Worm (Caenorhabditis elegans) whole organism, young adult: ENCODE measurements around the gene cogc-6.

Source experiments
- akir-1 ChIP-seq: fragments of 200-800 bp; sonication (Bioruptor generic); optimal IDR thresholded peaks from 2 replicates; lab custom pipeline; 2018; ENCODE audit warnings: mild to moderate bottlenecking, missing genetic modification characterization, moderate library complexity, missing compliant biosample characterization
- athp-1 ChIP-seq: sonication (generic microtip); optimal IDR thresholded peaks from 2 replicates; lab custom pipeline; 2017; ENCODE audit warnings: mild to moderate bottlenecking, missing genetic modification characterization, missing compliant biosample characterization
- attf-6 ChIP-seq: fragments of 200-800 bp; sonication (Bioruptor generic); IDR thresholded peaks from 2 replicates; pipeline ENCODE4 v1.3.6; 2022; ENCODE audit warnings: missing genetic modification reagents, missing genetic modification characterization, missing compliant biosample characterization
- ceh-58 ChIP-seq: fragments of 200-800 bp; sonication (Bioruptor generic); IDR thresholded peaks from 2 replicates; pipeline ENCODE4 v1.3.6; 2022; ENCODE audit warnings: missing genetic modification characterization, missing compliant biosample characterization
- chd-7 ChIP-seq: sonication (generic microtip); optimal IDR thresholded peaks from 2 replicates; lab custom pipeline; 2016; ENCODE audit warnings: mild to moderate bottlenecking, missing genetic modification characterization, moderate library complexity, missing compliant biosample characterization
- dox-1 ChIP-seq: fragments of 200-800 bp; sonication (Bioruptor generic); IDR thresholded peaks from 2 replicates; pipeline ENCODE4 v1.3.6; 2022; ENCODE audit warnings: missing genetic modification reagents, missing genetic modification characterization, missing compliant biosample characterization
- dpff-1 ChIP-seq: sonication (generic microtip); optimal IDR thresholded peaks from 2 replicates; lab custom pipeline; 2017; ENCODE audit warnings: mild to moderate bottlenecking, missing genetic modification characterization, missing compliant biosample characterization
- hmg-20 ChIP-seq: fragments of 200-800 bp; sonication (Bioruptor generic); IDR thresholded peaks from 2 replicates; pipeline ENCODE4 v1.3.6; 2022; ENCODE audit warnings: missing genetic modification reagents, missing genetic modification characterization, missing compliant biosample characterization
- repo-1 ChIP-seq: sonication (generic microtip); optimal IDR thresholded peaks from 2 replicates; lab custom pipeline; 2017; ENCODE audit warnings: mild to moderate bottlenecking, missing genetic modification characterization, missing compliant biosample characterization
- snpc-3.4 ChIP-seq: sonication (generic microtip); optimal IDR thresholded peaks from 2 replicates; lab custom pipeline; 2017; ENCODE audit warnings: missing genetic modification characterization, mild to moderate bottlenecking, missing compliant biosample characterization, antibody characterized with exemption, moderate library complexity, missing genotype, missing genetic modification reagents
- snpc-4 ChIP-seq, 5 experiments: fragments of 150-350 bp in 1 of 5; sonication (generic microtip) in 4 of 5; optimal IDR thresholded peaks; 2 replicates each; lab custom pipeline; 2014 to 2018; ENCODE audit warnings: missing genetic modification characterization in 5 of 5, missing biosample characterization in 3 of 5, antibody characterized with exemption in 2 of 5, mild to moderate bottlenecking in 2 of 5, missing compliant biosample characterization in 2 of 5, missing genotype in 2 of 5, moderate library complexity in 2 of 5, missing genetic modification reagents in 1 of 5
- tbx-9 ChIP-seq: sonication (generic microtip); optimal IDR thresholded peaks from 2 replicates; lab custom pipeline; 2016; ENCODE audit warnings: borderline replicate concordance, missing genetic modification characterization, inconsistent platforms, missing compliant biosample characterization
- zim-3 ChIP-seq: sonication (generic microtip); optimal IDR thresholded peaks from 2 replicates; lab custom pipeline; 2017; ENCODE audit warnings: mild to moderate bottlenecking, missing genetic modification characterization, moderate library complexity, missing compliant biosample characterization

DNA sequence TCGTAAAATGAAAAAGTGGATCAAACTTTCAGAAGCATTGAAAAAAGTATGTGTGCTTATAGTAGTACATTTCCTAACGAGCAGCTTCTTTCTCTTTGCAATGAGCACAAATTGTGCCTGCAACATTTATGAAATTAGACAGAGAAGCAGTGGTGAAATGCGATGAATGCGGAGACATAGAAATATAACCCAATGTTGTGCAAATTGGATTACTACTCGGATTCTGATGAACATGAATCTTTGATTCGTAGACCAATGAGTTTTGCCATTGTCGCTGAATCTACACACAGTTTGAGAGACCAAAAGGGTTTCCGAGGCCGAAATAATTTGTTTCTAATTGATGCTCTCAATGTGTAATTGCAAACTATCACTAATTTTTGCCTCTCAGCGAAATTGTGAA, 32.8 kb upstream of the cogc-6 start:
- TF ChIP-seq snpc-4 (GFP tag; optimal IDR thresholded peaks at IDR 0.05; lab: Kevin White, UChicago) = no peak
- TF ChIP-seq snpc-4 (tag; optimal IDR thresholded peaks at IDR 0.05; lab: Kevin White, UChicago) = no peak
- TF ChIP-seq repo-1 (tag; lab: Kevin White, UChicago) = no peak
- TF ChIP-seq athp-1 (tag; lab: Kevin White, UChicago) = no peak
- no peak for TF ChIP-seq hmg-20
- TF ChIP-seq snpc-3.4 (tag; lab: Kevin White, UChicago) = no peak
- TF ChIP-seq dpff-1 (tag; lab: Kevin White, UChicago) = no peak
- TF ChIP-seq ceh-58 (GFP tag; lab: Robert Waterston, UW) = no peak
- no peak for TF ChIP-seq chd-7 (tag; lab: Kevin White, UChicago)
- TF ChIP-seq attf-6 (GFP tag; lab: Robert Waterston, UW) = no peak
- no peak for TF ChIP-seq akir-1 (GFP tag; lab: Kevin White, UChicago)
- TF ChIP-seq zim-3 (tag; lab: Kevin White, UChicago) = no peak
- TF ChIP-seq tbx-9 = no peak
- TF ChIP-seq dox-1 (GFP tag; lab: Robert Waterston, UW) = no peak
